Fruit fly (Drosophila melanogaster): Measurements from ENCODE around the gene CG32152.

The CG32152 gene

dm6 chr3L:16161131-16161530 lies 17.3 kb upstream of the CG32152 start:
- TF ChIP-seq dl (GFP tag; optimal IDR thresholded peaks at IDR 0.05; ENCODE audit: insufficient read depth in 1 of 2, partially characterized antibody in 2 of 2) (no peak), Vsx2 (GFP tag; optimal IDR thresholded peaks at IDR 0.05; ENCODE audit: partially characterized antibody) (peak; percentile 70), CrebA (GFP tag; optimal IDR thresholded peaks at IDR 0.05; ENCODE audit: borderline replicate concordance) (peak; percentile 51), lola (GFP tag; optimal IDR thresholded peaks at IDR 0.05) (no peak), foxo (GFP tag; optimal IDR thresholded peaks at IDR 0.05) (peak in 1 of 2 experiments; percentile 3), Hnf4 (GFP tag; optimal IDR thresholded peaks at IDR 0.05) (peak; percentile 9), Jra (GFP tag; optimal IDR thresholded peaks at IDR 0.05) (peak; percentile 7), psq (GFP tag; optimal IDR thresholded peaks at IDR 0.05) (peak; percentile 55)

DNA sequence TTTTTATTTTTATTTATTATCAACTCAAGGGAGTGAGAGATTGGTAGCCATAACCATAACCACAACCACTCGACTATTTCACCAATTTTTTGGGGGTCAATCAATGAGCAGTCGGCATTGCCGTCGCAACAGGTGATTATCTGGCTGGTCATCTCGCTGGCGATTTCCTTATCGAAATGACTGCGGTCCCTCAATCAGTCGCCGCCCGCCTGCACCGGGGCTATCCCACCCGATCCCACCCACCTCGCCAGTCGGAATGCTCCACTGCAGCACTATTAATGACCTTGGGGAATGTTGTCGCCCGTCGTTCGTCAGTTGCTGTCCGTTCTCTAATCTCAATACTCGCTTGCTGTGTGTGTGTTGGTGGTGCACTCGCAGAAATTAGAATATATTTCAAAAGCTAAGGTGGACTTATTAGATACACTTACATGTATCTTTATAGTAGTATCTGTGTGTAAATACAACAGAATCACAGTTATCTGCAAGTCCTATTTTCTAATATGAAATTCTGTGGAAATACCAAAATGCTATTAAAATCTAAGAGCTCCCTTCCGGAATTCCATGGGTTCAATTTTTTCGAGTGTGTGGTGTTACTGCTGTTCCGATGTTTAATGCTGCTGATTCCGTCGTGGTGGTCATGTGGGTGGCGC lies 16.7 kb upstream of the CG32152 start:
- TF ChIP-seq pan (optimal IDR thresholded peaks at IDR 0.05) (no peak), h (GFP tag; optimal IDR thresholded peaks at IDR 0.05) (peak; percentile 68), sage (GFP tag; optimal IDR thresholded peaks at IDR 0.05) (no peak), OdsH (GFP tag; optimal IDR thresholded peaks at IDR 0.05) (peak; percentile 41), Sp1 (GFP tag; optimal IDR thresholded peaks at IDR 0.05) (no peak), jim (GFP tag; optimal IDR thresholded peaks at IDR 0.05) (no peak), woc (GFP tag; optimal IDR thresholded peaks at IDR 0.05) (no peak), psq (GFP tag; optimal IDR thresholded peaks at IDR 0.05) (no peak), ey (GFP tag; optimal IDR thresholded peaks at IDR 0.05) (peak; percentile 49), GATAd (GFP tag; optimal IDR thresholded peaks at IDR 0.05) (no peak), Rel (GFP tag; optimal IDR thresholded peaks at IDR 0.05) (no peak), Rel (tag; optimal IDR thresholded peaks at IDR 0.05) (no peak), tai (GFP tag; optimal IDR thresholded peaks at IDR 0.05) (no peak), brk (GFP tag; optimal IDR thresholded peaks at IDR 0.05) (no peak), dmrt93B (GFP tag; optimal IDR thresholded peaks at IDR 0.05) (no peak), Hr78 (GFP tag; optimal IDR thresholded peaks at IDR 0.05) (no peak), rgr (GFP tag; optimal IDR thresholded peaks at IDR 0.05) (peak; percentile 40), dsf (GFP tag; optimal IDR thresholded peaks at IDR 0.05; ENCODE audit: borderline replicate concordance) (no peak), Myc (optimal IDR thresholded peaks at IDR 0.05) (no peak), Dif (GFP tag; optimal IDR thresholded peaks at IDR 0.05; ENCODE audit: partially characterized antibody) (no peak), fru (GFP tag; optimal IDR thresholded peaks at IDR 0.05) (peak; percentile 54), CG9705 (GFP tag; optimal IDR thresholded peaks at IDR 0.05) (no peak), Hr83 (GFP tag; optimal IDR thresholded peaks at IDR 0.05; ENCODE audit: poor library complexity, severe bottlenecking) (no peak), CrebA (GFP tag; optimal IDR thresholded peaks at IDR 0.05; ENCODE audit: borderline replicate concordance) (no peak), N (GFP tag; optimal IDR thresholded peaks at IDR 0.05) (no peak), usp (GFP tag; optimal IDR thresholded peaks at IDR 0.05) (no peak), lola (GFP tag; optimal IDR thresholded peaks at IDR 0.05) (no peak), CG32264 (GFP tag; optimal IDR thresholded peaks at IDR 0.05) (no peak), Jra (GFP tag; optimal IDR thresholded peaks at IDR 0.05) (no peak), Mio (GFP tag; optimal IDR thresholded peaks at IDR 0.05) (no peak), Vsx2 (GFP tag; optimal IDR thresholded peaks at IDR 0.05; ENCODE audit: partially characterized antibody) (no peak), Abd-B (GFP tag; optimal IDR thresholded peaks at IDR 0.05) (no peak), foxo (GFP tag; optimal IDR thresholded peaks at IDR 0.05) (peak in 1 of 2 experiments; percentile 55), sv (GFP tag; optimal IDR thresholded peaks at IDR 0.05) (peak; percentile 10), dl (GFP tag; optimal IDR thresholded peaks at IDR 0.05; ENCODE audit: insufficient read depth in 1 of 2, partially characterized antibody in 2 of 2) (no peak), br (GFP tag; optimal IDR thresholded peaks at IDR 0.05) (peak; percentile 11), Hnf4 (GFP tag; optimal IDR thresholded peaks at IDR 0.05) (no peak), HLH106 (tag; optimal IDR thresholded peaks at IDR 0.05) (peak; percentile 46), Dfd (GFP tag; optimal IDR thresholded peaks at IDR 0.05) (no peak)

dm6 chr3L:16160073-16160398 lies 16.2 kb upstream of the CG32152 start:
- no peak for TF ChIP-seq CrebA (GFP tag; optimal IDR thresholded peaks at IDR 0.05; ENCODE audit: borderline replicate concordance)
- TF ChIP-seq br (GFP tag; optimal IDR thresholded peaks at IDR 0.05) = peak; percentile 10
- TF ChIP-seq dl (GFP tag; optimal IDR thresholded peaks at IDR 0.05; ENCODE audit: insufficient read depth in 1 of 2, partially characterized antibody in 2 of 2) = no peak
- TF ChIP-seq Hr83 (GFP tag; optimal IDR thresholded peaks at IDR 0.05; ENCODE audit: poor library complexity, severe bottlenecking) = no peak
- TF ChIP-seq usp (GFP tag; optimal IDR thresholded peaks at IDR 0.05) = no peak
- TF ChIP-seq brk (GFP tag; optimal IDR thresholded peaks at IDR 0.05) = no peak
- peak; percentile 31 for TF ChIP-seq ey (GFP tag; optimal IDR thresholded peaks at IDR 0.05)
- no peak for TF ChIP-seq HLH106 (tag; optimal IDR thresholded peaks at IDR 0.05)
- TF ChIP-seq tai (GFP tag; optimal IDR thresholded peaks at IDR 0.05) = no peak
- no peak for TF ChIP-seq GATAd (GFP tag; optimal IDR thresholded peaks at IDR 0.05)
- no peak for TF ChIP-seq h (GFP tag; optimal IDR thresholded peaks at IDR 0.05)
- TF ChIP-seq sv (GFP tag; optimal IDR thresholded peaks at IDR 0.05) = no peak
- TF ChIP-seq fru (GFP tag; optimal IDR thresholded peaks at IDR 0.05) = peak; percentile 16
- TF ChIP-seq Mio (GFP tag; optimal IDR thresholded peaks at IDR 0.05) = no peak
- no peak for TF ChIP-seq Hr78 (GFP tag; optimal IDR thresholded peaks at IDR 0.05)
- TF ChIP-seq Vsx2 (GFP tag; optimal IDR thresholded peaks at IDR 0.05; ENCODE audit: partially characterized antibody) = no peak
- TF ChIP-seq CG32264 (GFP tag; optimal IDR thresholded peaks at IDR 0.05) = no peak
- TF ChIP-seq CG9705 (GFP tag; optimal IDR thresholded peaks at IDR 0.05) = no peak
- TF ChIP-seq Sp1 (GFP tag; optimal IDR thresholded peaks at IDR 0.05) = no peak
- TF ChIP-seq Abd-B (GFP tag; optimal IDR thresholded peaks at IDR 0.05) = no peak
- no peak for TF ChIP-seq psq (GFP tag; optimal IDR thresholded peaks at IDR 0.05)
- TF ChIP-seq Myc (optimal IDR thresholded peaks at IDR 0.05) = no peak
- peak in 1 of 2 experiments; percentile 17 for TF ChIP-seq foxo (GFP tag; optimal IDR thresholded peaks at IDR 0.05)

Measured in whole organism, wandering third instar larva.